Fruit fly (Drosophila melanogaster) Kc167 (cell line): ENCODE results near the gene Lk6.

Experiments used
- Myc ChIP-seq: fragments of >200 bp; optimal IDR thresholded peaks from 2 replicates; lab custom pipeline; 2017; ENCODE audit warnings: missing external identifiers
- psq ChIP-seq: fragments of >200 bp; optimal IDR thresholded peaks from 2 replicates; lab custom pipeline; 2017; ENCODE audit warnings: missing external identifiers

DNA sequence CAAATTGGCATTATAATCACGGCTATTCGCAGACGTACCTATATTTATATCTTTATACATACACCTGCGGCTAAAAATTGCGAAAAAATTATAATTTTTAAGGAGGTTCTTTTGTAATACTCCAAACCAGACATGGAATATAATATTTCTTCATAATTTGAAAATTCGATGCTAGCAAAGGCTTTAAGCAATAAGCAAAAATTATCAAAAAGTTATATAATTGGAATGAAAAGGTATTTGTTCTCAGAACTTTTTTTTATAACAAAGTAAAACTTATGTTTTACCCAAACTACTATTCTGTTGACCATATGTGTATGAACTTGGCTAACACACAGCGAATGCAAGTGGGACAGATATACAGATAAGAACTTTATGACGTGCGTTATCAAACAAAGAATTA, 41.3 kb upstream of the Lk6 start:
- TF ChIP-seq psq, result no peak
- TF ChIP-seq Myc (lab: Kevin White, UChicago), result no peak
